Worm (Caenorhabditis elegans): ENCODE results near the gene F59B10.3.

The F59B10.3 gene

DNA sequence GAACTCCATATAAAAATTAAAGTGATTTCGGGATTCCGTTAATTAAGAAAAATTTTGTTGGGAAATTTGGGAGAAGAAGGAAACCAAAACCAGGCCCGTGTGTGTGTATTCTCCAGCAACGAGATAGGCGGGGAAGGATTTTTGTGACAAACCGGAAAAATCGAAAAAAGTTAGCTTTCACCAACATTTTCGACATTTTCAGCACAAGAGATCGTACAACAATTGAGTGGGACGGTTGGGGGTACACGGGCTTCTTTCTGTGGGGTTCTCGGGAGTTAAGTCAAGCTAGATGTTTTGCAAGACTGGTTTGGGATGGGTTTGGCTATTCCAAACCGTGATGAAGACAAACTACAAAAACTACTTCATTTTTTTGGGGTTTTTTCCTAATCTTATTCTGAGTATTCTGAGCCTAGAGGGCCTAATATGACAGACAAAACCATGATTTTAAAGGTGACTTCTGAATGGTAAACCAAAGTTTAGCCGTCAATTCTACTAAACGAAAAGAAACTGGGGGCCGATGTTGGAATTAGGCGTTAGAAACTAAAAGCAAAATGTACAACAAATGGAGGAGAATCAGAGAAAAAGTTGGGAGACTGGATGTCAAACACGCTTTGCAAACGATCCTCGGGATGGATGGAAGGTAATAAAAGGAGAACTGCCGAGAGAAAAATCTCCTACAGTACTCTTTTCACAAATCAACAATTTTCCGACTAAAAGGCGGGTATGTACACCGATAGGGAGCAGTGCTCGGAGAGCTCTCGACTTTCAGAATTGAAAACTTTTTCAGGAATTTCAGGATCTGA, 32.5 kb downstream of the F59B10.3 start:
- TF ChIP-seq sptf-1 (tag; optimal IDR thresholded peaks at IDR 0.05) (no peak), mls-2 (tag; optimal IDR thresholded peaks at IDR 0.05) (no peak), cnd-1 (tag; optimal IDR thresholded peaks at IDR 0.05) (peak; percentile 29)

DNA sequence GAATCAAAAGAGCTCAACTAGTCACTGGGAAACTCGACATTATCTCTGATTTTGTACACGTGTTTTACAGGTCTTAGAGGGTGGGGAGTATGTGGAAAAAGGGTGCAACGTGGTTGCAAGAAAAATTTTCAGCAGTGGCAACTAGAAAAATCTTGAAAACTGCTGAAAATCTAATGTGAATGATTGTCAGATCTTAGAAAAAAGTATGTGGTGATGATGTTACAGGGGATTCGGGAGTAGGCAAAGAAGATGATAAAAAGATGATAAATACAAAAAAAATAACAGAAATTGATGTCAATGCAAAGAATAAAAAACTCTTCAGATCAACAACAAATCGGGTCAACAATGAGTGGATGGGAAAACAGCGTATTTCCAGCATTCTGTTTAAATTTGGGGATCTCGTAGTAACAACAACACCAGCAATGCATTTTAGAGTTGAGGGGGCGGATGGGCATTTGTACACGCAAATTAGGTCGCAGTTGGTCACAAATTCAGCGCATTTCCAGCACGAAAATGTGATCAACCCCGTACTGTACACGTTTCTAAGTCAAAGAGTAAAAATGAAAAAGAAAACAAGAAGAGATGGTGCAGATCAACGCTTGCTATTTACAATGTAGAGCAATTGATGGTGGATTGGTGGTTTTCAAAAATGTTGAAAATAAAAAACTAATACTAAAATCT, 33.3 kb downstream of the F59B10.3 start:
- TF ChIP-seq lsy-2 (tag; optimal IDR thresholded peaks at IDR 0.05) (no peak), unc-62 (GFP tag; optimal IDR thresholded peaks at IDR 0.05) (no peak), ztf-11 (tag; optimal IDR thresholded peaks at IDR 0.05) (no peak), lin-32 (GFP tag; optimal IDR thresholded peaks at IDR 0.05) (no peak), bed-3 (GFP tag; optimal IDR thresholded peaks at IDR 0.05) (no peak), nhr-237 (tag; optimal IDR thresholded peaks at IDR 0.05) (no peak), elt-1 (tag; optimal IDR thresholded peaks at IDR 0.05; ENCODE audit: borderline replicate concordance, insufficient read depth) (no peak), ceh-39 (tag; optimal IDR thresholded peaks at IDR 0.05) (no peak), ceh-43 (GFP tag; optimal IDR thresholded peaks at IDR 0.05) (no peak), M03D4.4 (tag; optimal IDR thresholded peaks at IDR 0.05) (no peak), mep-1 (tag; optimal IDR thresholded peaks at IDR 0.05) (no peak), flh-1 (GFP tag; optimal IDR thresholded peaks at IDR 0.05) (no peak), snpc-4 (tag; optimal IDR thresholded peaks at IDR 0.05) (no peak), nhr-28 (tag; optimal IDR thresholded peaks at IDR 0.05) (no peak), sem-2 (GFP tag; optimal IDR thresholded peaks at IDR 0.05) (no peak), lin-13 (tag; optimal IDR thresholded peaks at IDR 0.05) (no peak), mls-2 (tag; optimal IDR thresholded peaks at IDR 0.05) (no peak)

DNA sequence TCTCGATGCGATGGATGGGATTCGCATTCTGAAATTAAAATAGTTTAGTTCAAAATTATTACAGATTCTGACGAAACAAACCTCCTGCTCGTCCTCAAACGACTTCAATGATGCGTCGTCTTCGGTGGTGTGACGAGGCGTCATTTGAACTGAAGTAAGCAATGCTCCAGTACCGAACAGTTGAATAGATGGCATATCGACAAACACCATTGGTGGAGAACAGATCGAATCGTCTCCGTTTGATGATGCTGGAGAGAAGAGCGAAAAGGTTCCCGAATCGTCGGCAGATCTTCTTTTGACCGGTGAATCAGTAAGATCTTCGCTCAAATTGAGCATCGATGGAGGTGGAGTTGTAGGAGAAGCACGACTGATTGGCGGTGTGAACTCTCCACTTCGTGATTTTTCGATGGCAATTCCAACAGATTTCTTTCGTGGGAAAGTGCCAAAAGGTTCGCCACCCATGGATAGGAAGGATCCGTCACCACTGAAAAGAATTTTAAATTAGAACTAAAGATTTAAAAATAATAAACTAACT, 34.1 kb downstream of the F59B10.3 start:
- no peak for TF ChIP-seq sem-2 (GFP tag; optimal IDR thresholded peaks at IDR 0.05)
- TF ChIP-seq unc-62 (GFP tag; optimal IDR thresholded peaks at IDR 0.05), result no peak
- TF ChIP-seq unc-120 (tag; optimal IDR thresholded peaks at IDR 0.05; ENCODE audit: poor library complexity, severe bottlenecking), result no peak
- TF ChIP-seq zip-8 (tag; optimal IDR thresholded peaks at IDR 0.05), result no peak
- no peak for TF ChIP-seq mep-1 (tag; optimal IDR thresholded peaks at IDR 0.05)
- no peak for TF ChIP-seq nhr-237 (tag; optimal IDR thresholded peaks at IDR 0.05)

DNA sequence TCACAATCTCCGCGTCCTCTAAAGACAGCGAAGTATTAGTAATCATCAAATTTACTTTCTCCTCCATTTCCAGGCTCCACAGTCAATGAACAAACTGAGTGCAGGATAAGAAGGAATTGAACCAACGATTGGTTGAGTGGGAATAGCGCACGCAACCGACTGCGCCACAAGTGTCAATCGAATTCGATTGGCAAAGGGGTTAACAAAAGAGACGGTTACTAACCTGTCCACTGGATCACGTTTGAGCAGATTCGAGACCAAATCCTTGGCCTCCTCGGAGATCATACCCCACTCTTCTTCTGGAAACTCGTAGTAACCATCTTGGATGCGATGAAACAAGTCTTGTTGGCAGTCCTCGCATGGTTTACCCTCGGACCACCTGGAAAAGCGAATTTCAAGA, 34.9 kb downstream of the F59B10.3 start:
- no peak for TF ChIP-seq nhr-76 (tag; optimal IDR thresholded peaks at IDR 0.05)
- no peak for TF ChIP-seq lin-32 (GFP tag; optimal IDR thresholded peaks at IDR 0.05)
- TF ChIP-seq snpc-4 (tag; optimal IDR thresholded peaks at IDR 0.05), result no peak
- TF ChIP-seq tbx-8 (GFP tag; optimal IDR thresholded peaks at IDR 0.05), result peak; percentile 10
- TF ChIP-seq hlh-1 (tag; optimal IDR thresholded peaks at IDR 0.05), result no peak
- TF ChIP-seq lsy-2 (tag; optimal IDR thresholded peaks at IDR 0.05), result no peak
- no peak for TF ChIP-seq nhr-28 (tag; optimal IDR thresholded peaks at IDR 0.05)
- TF ChIP-seq sem-2 (GFP tag; optimal IDR thresholded peaks at IDR 0.05), result peak; percentile 17
- TF ChIP-seq ceh-83 (GFP tag; optimal IDR thresholded peaks at IDR 0.05), result no peak
- TF ChIP-seq mab-5 (tag; optimal IDR thresholded peaks at IDR 0.05), result no peak

DNA sequence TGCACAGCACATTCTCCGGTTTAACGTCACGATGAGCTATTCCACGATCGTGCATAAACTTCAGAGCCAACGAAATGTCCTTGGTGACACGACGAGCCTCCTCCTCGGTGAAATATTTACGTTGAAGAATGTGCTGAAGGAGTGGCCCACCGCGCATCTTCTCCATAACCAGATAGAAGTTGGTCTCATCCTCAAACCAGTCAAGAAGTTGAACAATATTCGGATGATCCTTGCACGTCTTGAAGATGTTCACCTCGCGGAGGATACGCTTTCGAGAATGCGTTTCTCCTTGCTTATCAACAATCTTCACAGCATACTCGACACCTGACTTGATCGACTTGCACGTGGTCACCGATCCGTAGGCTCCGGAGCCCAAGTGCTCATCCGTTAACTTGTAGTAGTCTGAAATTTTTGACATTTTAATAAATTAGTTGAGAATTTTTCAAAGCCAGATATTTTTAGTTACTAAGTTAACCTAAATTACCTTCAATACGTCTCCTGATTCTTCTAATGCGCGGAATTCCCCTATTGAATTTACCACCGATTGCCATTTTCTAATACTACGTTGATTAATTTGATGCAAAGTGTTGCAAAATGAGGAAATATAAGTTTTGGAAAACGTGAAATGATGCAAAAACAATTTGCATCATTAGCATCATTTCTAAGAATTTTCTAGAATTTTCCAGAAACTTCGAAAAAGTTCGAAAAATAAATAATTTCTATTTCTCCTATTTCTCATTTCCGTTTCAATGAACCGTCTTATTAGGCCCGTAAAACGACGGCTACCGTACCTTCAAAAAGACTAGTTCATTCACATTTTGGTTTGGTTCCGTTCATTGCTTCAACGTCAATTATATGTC, 35.8 kb downstream of the F59B10.3 start:
- TF ChIP-seq nhr-28 (tag; optimal IDR thresholded peaks at IDR 0.05) (no peak), elt-1 (tag; optimal IDR thresholded peaks at IDR 0.05; ENCODE audit: borderline replicate concordance, insufficient read depth) (no peak), unc-120 (tag; optimal IDR thresholded peaks at IDR 0.05; ENCODE audit: poor library complexity, severe bottlenecking) (no peak), unc-62 (GFP tag; optimal IDR thresholded peaks at IDR 0.05) (no peak), nhr-12 (tag; optimal IDR thresholded peaks at IDR 0.05) (no peak), lsy-2 (tag; optimal IDR thresholded peaks at IDR 0.05) (no peak), flh-1 (GFP tag; optimal IDR thresholded peaks at IDR 0.05) (no peak), mab-5 (tag; optimal IDR thresholded peaks at IDR 0.05) (no peak), ceh-83 (GFP tag; optimal IDR thresholded peaks at IDR 0.05) (no peak), ceh-39 (tag; optimal IDR thresholded peaks at IDR 0.05) (no peak), M03D4.4 (tag; optimal IDR thresholded peaks at IDR 0.05) (no peak)
